Fruit fly (Drosophila melanogaster): ENCODE data around the gene CG31286.

The CG31286 gene

dm6 chr3R:6664371-6665116, 23.5 kb downstream of the CG31286 start (continued):
- TF ChIP-seq seq (GFP tag; IDR thresholded peaks at IDR 0.05) (no peak), Bgb (GFP tag; IDR thresholded peaks at IDR 0.05; ENCODE audit: partially characterized antibody) (no peak), CG14965 (GFP tag; optimal IDR thresholded peaks at IDR 0.05; ENCODE audit: borderline replicate concordance) (no peak), stc (GFP tag; IDR thresholded peaks at IDR 0.05) (no peak), fu2 (GFP tag; optimal IDR thresholded peaks at IDR 0.05) (no peak), B-H2 (GFP tag; optimal IDR thresholded peaks at IDR 0.05) (no peak), CG13775 (GFP tag; optimal IDR thresholded peaks at IDR 0.05) (peak; percentile 23), CG18476 (GFP tag; optimal IDR thresholded peaks at IDR 0.05) (no peak), sc (optimal IDR thresholded peaks at IDR 0.05) (no peak), sc (GFP tag; optimal IDR thresholded peaks at IDR 0.05) (peak; percentile 4), CG18011 (GFP tag; optimal IDR thresholded peaks at IDR 0.05) (no peak), corto (GFP tag; optimal IDR thresholded peaks at IDR 0.05) (no peak), esg (GFP tag; conservative IDR thresholded peaks at IDR 0.05) (no peak), CG3281 (GFP tag; optimal IDR thresholded peaks at IDR 0.05) (no peak), CG14014 (GFP tag; IDR thresholded peaks at IDR 0.05) (no peak), ranshi (GFP tag; IDR thresholded peaks at IDR 0.05) (no peak), CG11723 (GFP tag; optimal IDR thresholded peaks at IDR 0.05) (no peak), tap (tag; optimal IDR thresholded peaks at IDR 0.05) (no peak), BEAF-32 (GFP tag; optimal IDR thresholded peaks at IDR 0.05) (no peak), dati (GFP tag; IDR thresholded peaks at IDR 0.05) (no peak), peb (GFP tag; IDR thresholded peaks at IDR 0.05) (no peak), vvl (GFP tag; IDR thresholded peaks at IDR 0.05) (peak; percentile 29; the same call in 1 of the 2 replicates), CG17328 (GFP tag; IDR thresholded peaks at IDR 0.05) (0 out of 2 replicates have a peak, but pooled peaks have one; percentile 7), mam (GFP tag; optimal IDR thresholded peaks at IDR 0.05) (no peak), ken (GFP tag; IDR thresholded peaks at IDR 0.05) (no peak), tx (GFP tag; optimal IDR thresholded peaks at IDR 0.05) (no peak), Xbp1 (GFP tag; optimal IDR thresholded peaks at IDR 0.05) (no peak), Drgx (GFP tag; IDR thresholded peaks at IDR 0.05) (0 out of 2 replicates have a peak, but pooled peaks have one; percentile 10), Atf-2 (GFP tag; optimal IDR thresholded peaks at IDR 0.05) (no peak), YL-1 (GFP tag; optimal IDR thresholded peaks at IDR 0.05) (no peak), CG12104 (GFP tag; optimal IDR thresholded peaks at IDR 0.05) (peak; percentile 8), CG10147 (GFP tag; optimal IDR thresholded peaks at IDR 0.05) (no peak), CG10654 (GFP tag; optimal IDR thresholded peaks at IDR 0.05) (no peak), CG11695 (GFP tag; IDR thresholded peaks at IDR 0.05) (no peak), Lim3 (GFP tag; IDR thresholded peaks at IDR 0.05) (no peak), sisA (GFP tag; IDR thresholded peaks at IDR 0.05) (no peak), CG15514 (GFP tag; optimal IDR thresholded peaks at IDR 0.05) (no peak), fd64A (GFP tag; optimal IDR thresholded peaks at IDR 0.05) (no peak), pb (GFP tag; optimal IDR thresholded peaks at IDR 0.05) (no peak), Pdp1 (GFP tag; optimal IDR thresholded peaks at IDR 0.05) (peak in 1 of 2 experiments; percentile 12), HLH3B (GFP tag; IDR thresholded peaks at IDR 0.05) (no peak), CG10543 (GFP tag; optimal IDR thresholded peaks at IDR 0.05) (no peak), CG6683 (GFP tag; optimal IDR thresholded peaks at IDR 0.05) (no peak), CG10431 (GFP tag; optimal IDR thresholded peaks at IDR 0.05) (no peak), Hand (GFP tag; optimal IDR thresholded peaks at IDR 0.05) (no peak), CG11504 (tag; optimal IDR thresholded peaks at IDR 0.05) (peak; percentile 49), pnt (GFP tag; optimal IDR thresholded peaks at IDR 0.05) (peak; percentile 3), CG18599 (GFP tag; optimal IDR thresholded peaks at IDR 0.05) (no peak), pho (GFP tag; optimal IDR thresholded peaks at IDR 0.05) (no peak), Max (GFP tag; optimal IDR thresholded peaks at IDR 0.05) (no peak)

All from whole organism, embryonic.